Fruit fly (Drosophila melanogaster): ENCODE data around the gene ninaG.

dm6 chr3R:11456539-11456938 is 35.0 kb upstream of the ninaG start:
- TF ChIP-seq pdm3 (GFP tag; optimal IDR thresholded peaks at IDR 0.05) (peak; percentile 12), Smox (GFP tag; optimal IDR thresholded peaks at IDR 0.05) (peak; percentile 11), CG16779 (tag; optimal IDR thresholded peaks at IDR 0.05) (peak; percentile 15), lz (GFP tag; optimal IDR thresholded peaks at IDR 0.05) (no peak), CG32006 (GFP tag; optimal IDR thresholded peaks at IDR 0.05) (peak; percentile 17), CG11762 (GFP tag; optimal IDR thresholded peaks at IDR 0.05; ENCODE audit: insufficient read depth) (no peak), eg (GFP tag; IDR thresholded peaks at IDR 0.05) (no peak), CG8119 (GFP tag; IDR thresholded peaks at IDR 0.05) (no peak; the same call in 2 of the 3 replicates), vri (GFP tag; optimal IDR thresholded peaks at IDR 0.05) (peak; percentile 63), CG7368 (GFP tag; optimal IDR thresholded peaks at IDR 0.05) (no peak)

Data from whole organism, prepupa.